Worm (Caenorhabditis elegans) whole organism, mixed stage, embryonic: Measurements from ENCODE around the gene Y43B11AL.1.

Experiments
- nhr-237 ChIP-seq: fragments of 150-350 bp; optimal IDR thresholded peaks from 2 replicates; lab custom pipeline; 2014; ENCODE audit warnings: missing biosample characterization, missing genetic modification characterization
- snpc-4 ChIP-seq: fragments of 150-350 bp; optimal IDR thresholded peaks from 2 replicates; lab custom pipeline; 2014; ENCODE audit warnings: missing biosample characterization, missing genetic modification characterization

DNA sequence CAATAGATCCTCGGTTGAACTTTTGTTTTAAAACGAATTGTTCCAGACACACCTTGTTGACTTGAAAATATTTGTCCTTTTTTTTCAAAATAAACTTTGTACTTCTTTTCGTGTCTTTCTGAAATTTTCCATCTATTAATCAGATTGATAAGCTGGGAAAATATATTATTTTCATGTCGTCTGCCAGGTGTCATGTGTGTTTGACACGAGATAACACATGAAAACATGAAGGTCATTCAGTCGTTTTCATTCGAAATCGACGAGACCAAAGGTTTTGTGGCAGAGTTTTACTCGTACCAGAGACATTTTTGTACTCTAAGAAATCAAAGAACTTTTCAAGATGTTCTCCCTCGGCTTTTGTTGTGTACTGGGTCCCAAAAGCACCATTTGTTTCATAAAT, 44.5 kb upstream of the Y43B11AL.1 start:
- TF ChIP-seq snpc-4 (tag; lab: Kevin White, UChicago) (no peak), nhr-237 (tag; lab: Kevin White, UChicago) (no peak)
